Fruit fly (Drosophila melanogaster) whole organism, embryonic: Measurements from ENCODE around the gene CG8372.

Experiments
- Adf1 ChIP-seq: fragments of 200-800 bp; sonication (Bioruptor generic); IDR thresholded peaks from 2 replicates; pipeline ENCODE4 v1.3.6; 2022; ENCODE audit warnings: missing biosample characterization, missing genetic modification characterization
- Antp ChIP-seq: fragments of 200-800 bp; sonication (Bioruptor generic); optimal IDR thresholded peaks from 3 replicates; lab custom pipeline; 2016; ENCODE audit warnings: missing biosample characterization, missing genetic modification characterization
- CG10267 ChIP-seq: fragments of 200-800 bp; sonication (Bioruptor generic); optimal IDR thresholded peaks from 2 replicates; lab custom pipeline; 2018; ENCODE audit warnings: missing biosample characterization, mild to moderate bottlenecking, missing genetic modification characterization, moderate library complexity
- CG11247 ChIP-seq: fragments of 200-800 bp; sonication (Bioruptor generic); IDR thresholded peaks from 2 replicates; pipeline ENCODE4 v1.3.6; 2022; ENCODE audit warnings: missing biosample characterization, missing genetic modification characterization
- CG11695 ChIP-seq: fragments of 200-800 bp; sonication (Bioruptor generic); IDR thresholded peaks from 3 replicates; pipeline ENCODE4 v1.3.6; 2022; ENCODE audit warnings: missing biosample characterization, missing genetic modification characterization
- CG14050 ChIP-seq: fragments of 200-800 bp; sonication (Bioruptor generic); IDR thresholded peaks from 3 replicates; pipeline ENCODE4 v1.3.6; 2022; ENCODE audit warnings: missing biosample characterization, missing genetic modification characterization
- CG15011 ChIP-seq: fragments of 200-800 bp; sonication (Bioruptor generic); optimal IDR thresholded peaks from 3 replicates; lab custom pipeline; 2018; ENCODE audit warnings: missing biosample characterization, mild to moderate bottlenecking, missing genetic modification characterization
- CG15601 ChIP-seq: fragments of 200-800 bp; sonication (Bioruptor generic); optimal IDR thresholded peaks from 3 replicates; lab custom pipeline; 2019; ENCODE audit warnings: missing biosample characterization, mild to moderate bottlenecking, missing genetic modification characterization, moderate library complexity
- CG16815 ChIP-seq: fragments of 200-800 bp; sonication (Bioruptor generic); optimal IDR thresholded peaks from 3 replicates; lab custom pipeline; 2017; ENCODE audit warnings: missing biosample characterization, mild to moderate bottlenecking, missing genetic modification characterization
- CG17568 ChIP-seq: fragments of 200-800 bp; sonication (Bioruptor generic); optimal IDR thresholded peaks from 2 replicates; lab custom pipeline; 2018; ENCODE audit warnings: missing biosample characterization, mild to moderate bottlenecking, missing genetic modification characterization, moderate library complexity
- CG17612 ChIP-seq: fragments of 200-800 bp; sonication (Bioruptor generic); IDR thresholded peaks from 2 replicates; pipeline ENCODE4 v1.3.6; 2022; ENCODE audit warnings: missing biosample characterization, missing genetic modification characterization
- CG1792 ChIP-seq: fragments of 200-800 bp; sonication (Bioruptor generic); optimal IDR thresholded peaks from 2 replicates; lab custom pipeline; 2016; ENCODE audit warnings: missing biosample characterization, missing genetic modification characterization
- CG2678 ChIP-seq: fragments of 200-800 bp; sonication (Bioruptor generic); optimal IDR thresholded peaks from 3 replicates; lab custom pipeline; 2019; ENCODE audit warnings: missing biosample characterization, mild to moderate bottlenecking, missing genetic modification characterization, moderate library complexity
- CG31224 ChIP-seq: fragments of 200-800 bp; sonication (Bioruptor generic); IDR thresholded peaks from 2 replicates; pipeline ENCODE4 v1.3.6; 2022; ENCODE audit warnings: missing biosample characterization, missing genetic modification characterization
- CG3281 ChIP-seq: fragments of 200-800 bp; sonication (Bioruptor generic); optimal IDR thresholded peaks from 3 replicates; lab custom pipeline; 2017; ENCODE audit warnings: missing biosample characterization, mild to moderate bottlenecking, missing genetic modification characterization
- CG33557 ChIP-seq: fragments of 200-800 bp; sonication (Bioruptor generic); optimal IDR thresholded peaks from 2 replicates; lab custom pipeline; 2019; ENCODE audit warnings: missing biosample characterization, mild to moderate bottlenecking, missing genetic modification characterization, moderate library complexity
- CG3407 ChIP-seq: fragments of 200-800 bp; sonication (Bioruptor generic); optimal IDR thresholded peaks from 2 replicates; lab custom pipeline; 2018; ENCODE audit warnings: missing biosample characterization, mild to moderate bottlenecking, missing genetic modification characterization
- CG4282 ChIP-seq: fragments of 200-800 bp; sonication (Bioruptor generic); optimal IDR thresholded peaks from 2 replicates; lab custom pipeline; 2016; ENCODE audit warnings: missing biosample characterization, missing genetic modification characterization
- CG6272 ChIP-seq: fragments of 200-800 bp; sonication (Bioruptor generic); IDR thresholded peaks from 2 replicates; pipeline ENCODE4 v1.3.6; 2022; ENCODE audit warnings: missing biosample characterization, missing genetic modification characterization
- CG7357 ChIP-seq: fragments of 200-800 bp; sonication (Bioruptor generic); IDR thresholded peaks from 3 replicates; pipeline ENCODE4 v1.3.6; 2022; ENCODE audit warnings: missing biosample characterization, missing genetic modification characterization
- CG9609 ChIP-seq: fragments of 200-800 bp; sonication (Bioruptor generic); optimal IDR thresholded peaks from 3 replicates; lab custom pipeline; 2016; ENCODE audit warnings: missing biosample characterization, missing genetic modification characterization
- CkIIα-i1 ChIP-seq: fragments of 200-800 bp; sonication (Bioruptor generic); IDR thresholded peaks from 2 replicates; pipeline ENCODE4 v1.3.6; 2022; ENCODE audit warnings: missing biosample characterization, missing genetic modification characterization
- Dref ChIP-seq: fragments of 200-800 bp; sonication (Bioruptor generic); IDR thresholded peaks from 2 replicates; pipeline ENCODE4 v1.3.6; 2022; ENCODE audit warnings: missing biosample characterization, missing genetic modification characterization
- Drgx ChIP-seq: fragments of 200-800 bp; sonication (Bioruptor generic); IDR thresholded peaks from 2 replicates; pipeline ENCODE4 v1.3.6; 2022; ENCODE audit warnings: missing biosample characterization, missing genetic modification characterization
- Eip74EF ChIP-seq, 2 experiments: fragments of 200-800 bp in 1 of 2; fragments of >200 bp in 1 of 2; sonication (Bioruptor generic) in 1 of 2; optimal IDR thresholded peaks; 2 replicates each; lab custom pipeline; 2017 to 2019; ENCODE audit warnings: missing biosample characterization in 2 of 2, missing genetic modification characterization in 2 of 2, mild to moderate bottlenecking in 1 of 2, moderate library complexity in 1 of 2
- HLH4C ChIP-seq: fragments of 200-800 bp; sonication (Bioruptor generic); IDR thresholded peaks from 3 replicates; pipeline ENCODE4 v1.3.6; 2022; ENCODE audit warnings: missing biosample characterization, missing genetic modification characterization; ENCODE audit not compliant: partially characterized antibody
- Neu2 ChIP-seq: fragments of 200-800 bp; sonication (Bioruptor generic); optimal IDR thresholded peaks from 3 replicates; lab custom pipeline; 2016; ENCODE audit warnings: missing biosample characterization, missing genetic modification characterization, borderline replicate concordance
- Oaz ChIP-seq: fragments of 200-800 bp; sonication (Bioruptor generic); IDR thresholded peaks from 2 replicates; pipeline ENCODE4 v1.3.6; 2022; ENCODE audit warnings: missing biosample characterization, missing genetic modification characterization
- Opbp ChIP-seq: fragments of 200-800 bp; sonication (Bioruptor generic); IDR thresholded peaks from 3 replicates; pipeline ENCODE4 v1.3.6; 2022; ENCODE audit warnings: missing biosample characterization, missing genetic modification characterization; ENCODE audit not compliant: partially characterized antibody
- bab2 ChIP-seq: fragments of 200-800 bp; sonication (Bioruptor generic); optimal IDR thresholded peaks from 2 replicates; lab custom pipeline; 2016; ENCODE audit warnings: missing biosample characterization, missing genetic modification characterization
- bowl ChIP-seq: fragments of 200-800 bp; sonication (Bioruptor generic); IDR thresholded peaks from 2 replicates; pipeline ENCODE4 v1.3.6; 2022; ENCODE audit warnings: missing biosample characterization, missing genetic modification characterization
- crp ChIP-seq, 2 experiments: fragments of 200-800 bp; sonication (Bioruptor generic); optimal IDR thresholded peaks; 2 replicates in 1 of 2; 3 replicates in 1 of 2; lab custom pipeline; 2017; ENCODE audit warnings: missing biosample characterization in 2 of 2, missing genetic modification characterization in 2 of 2, mild to moderate bottlenecking in 1 of 2, moderate library complexity in 1 of 2
- dati ChIP-seq: fragments of 200-800 bp; sonication (Bioruptor generic); IDR thresholded peaks from 2 replicates; pipeline ENCODE4 v1.3.6; 2022; ENCODE audit warnings: missing biosample characterization, missing genetic modification characterization
- ems ChIP-seq: fragments of 200-800 bp; sonication (Bioruptor generic); optimal IDR thresholded peaks from 3 replicates; lab custom pipeline; 2016; ENCODE audit warnings: missing biosample characterization, missing genetic modification characterization
- fd64A ChIP-seq: fragments of 200-800 bp; sonication (Bioruptor generic); optimal IDR thresholded peaks from 3 replicates; lab custom pipeline; 2018; ENCODE audit warnings: missing biosample characterization, mild to moderate bottlenecking, missing genetic modification characterization
- ham ChIP-seq: fragments of 200-800 bp; sonication (Bioruptor generic); IDR thresholded peaks from 2 replicates; pipeline ENCODE4 v1.3.6; 2022; ENCODE audit warnings: missing biosample characterization, missing genetic modification characterization
- jing ChIP-seq: fragments of 200-800 bp; sonication (Bioruptor generic); optimal IDR thresholded peaks from 2 replicates; lab custom pipeline; 2018; ENCODE audit warnings: missing biosample characterization, mild to moderate bottlenecking, missing genetic modification characterization
- knrl ChIP-seq: fragments of 200-800 bp; sonication (Bioruptor generic); IDR thresholded peaks from 3 replicates; pipeline ENCODE4 v1.3.6; 2022; ENCODE audit warnings: missing biosample characterization, missing genetic modification characterization; ENCODE audit not compliant: partially characterized antibody
- lov ChIP-seq, 2 experiments: fragments of 200-800 bp in 1 of 2; fragments of >200 bp in 1 of 2; sonication (Bioruptor generic) in 1 of 2; IDR thresholded peaks in 1 of 2; optimal IDR thresholded peaks in 1 of 2; 2 replicates in 1 of 2; 3 replicates in 1 of 2; pipeline versions ENCODE4 v1.3.6 to Lab custom; 2017 to 2022; ENCODE audit warnings: missing biosample characterization in 1 of 2, missing genetic modification characterization in 1 of 2
- mam ChIP-seq: fragments of 200-800 bp; sonication (Bioruptor generic); optimal IDR thresholded peaks from 3 replicates; lab custom pipeline; 2016; ENCODE audit warnings: missing biosample characterization, missing genetic modification characterization
- onecut ChIP-seq: fragments of 200-800 bp; sonication (Bioruptor generic); IDR thresholded peaks from 2 replicates; pipeline ENCODE4 v1.3.6; 2022; ENCODE audit warnings: missing biosample characterization, missing genetic modification characterization
- row ChIP-seq: fragments of 200-800 bp; sonication (Bioruptor generic); IDR thresholded peaks from 3 replicates; pipeline ENCODE4 v1.3.6; 2022; ENCODE audit warnings: missing biosample characterization, missing genetic modification characterization
- scrt ChIP-seq: fragments of 200-800 bp; sonication (Bioruptor generic); optimal IDR thresholded peaks from 2 replicates; lab custom pipeline; 2018; ENCODE audit warnings: missing biosample characterization, mild to moderate bottlenecking, missing genetic modification characterization, moderate library complexity
- sisA ChIP-seq: fragments of 200-800 bp; sonication (Bioruptor generic); IDR thresholded peaks from 2 replicates; pipeline ENCODE4 v1.3.6; 2022; ENCODE audit warnings: missing biosample characterization, missing genetic modification characterization
- sob ChIP-seq: fragments of 200-800 bp; sonication (Bioruptor generic); IDR thresholded peaks from 2 replicates; pipeline ENCODE4 v1.3.6; 2022; ENCODE audit warnings: missing biosample characterization, missing genetic modification characterization
- sug ChIP-seq: fragments of 200-800 bp; optimal IDR thresholded peaks from 2 replicates; lab custom pipeline; 2019; ENCODE audit warnings: missing biosample characterization, mild to moderate bottlenecking, missing genetic modification characterization, moderate library complexity
- unpg ChIP-seq: fragments of 200-800 bp; sonication (Bioruptor generic); optimal IDR thresholded peaks from 3 replicates; lab custom pipeline; 2018; ENCODE audit warnings: missing biosample characterization, mild to moderate bottlenecking, missing genetic modification characterization, moderate library complexity
- usp ChIP-seq: fragments of >200 bp; optimal IDR thresholded peaks from 2 replicates; lab custom pipeline; 2017; ENCODE audit warnings: missing biosample characterization, missing genetic modification characterization
- wdn ChIP-seq: fragments of 200-800 bp; sonication (Bioruptor generic); IDR thresholded peaks from 2 replicates; pipeline ENCODE4 v1.3.6; 2022; ENCODE audit warnings: missing biosample characterization, missing genetic modification characterization

Gene CG8372

DNA sequence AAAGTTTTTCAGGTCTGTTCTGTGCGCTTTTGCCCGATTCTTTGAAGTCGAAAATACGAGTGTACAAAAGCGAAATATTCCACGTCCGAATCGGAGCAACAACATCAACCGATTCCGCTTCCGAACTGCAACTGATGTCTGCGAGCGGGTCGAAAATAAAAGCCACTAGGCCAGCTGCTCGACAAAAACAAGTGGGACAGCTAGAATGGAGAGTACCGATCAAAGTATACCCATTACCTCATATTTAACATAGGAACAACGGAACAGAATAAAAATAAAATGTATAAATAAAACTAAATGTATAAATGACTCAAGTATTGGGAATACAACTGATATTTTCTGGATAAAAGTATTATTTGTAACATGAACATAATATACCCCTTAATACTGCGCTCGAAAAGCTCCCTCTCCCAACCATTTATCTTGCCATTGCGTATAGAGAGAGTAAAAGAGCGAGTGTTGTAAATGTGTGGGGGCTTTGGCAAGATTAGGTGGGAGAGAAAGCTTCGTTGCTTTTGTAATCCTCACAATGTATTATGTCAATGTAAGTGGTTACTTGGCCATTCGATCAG is 7.6 kb downstream of the CG8372 start, which contains the start of gene SLC5A11 (continued):
- TF ChIP-seq CG1792 (GFP tag; lab: Kevin White, UChicago) (peak; percentile 98), Adf1 (GFP tag; lab: Robert Waterston, UW) (peak; percentile 80), lov (optimal IDR thresholded peaks at IDR 0.05; lab: Kevin White, UChicago) (no peak), lov (GFP tag; IDR thresholded peaks at IDR 0.05; lab: Robert Waterston, UW) (peak; percentile 87), row (GFP tag; lab: Robert Waterston, UW) (peak; percentile 100), jing (peak; percentile 99), CG15601 (tag; lab: Kevin White, UChicago) (peak; percentile 99), CG4282 (GFP tag; lab: Kevin White, UChicago) (peak; percentile 81), CG9609 (GFP tag; lab: Kevin White, UChicago) (peak; percentile 73), HLH4C (GFP tag; lab: Robert Waterston, UW) (no peak), sug (tag; lab: Kevin White, UChicago) (peak; percentile 99), ham (GFP tag; lab: Robert Waterston, UW) (peak; percentile 95), knrl (GFP tag; lab: Robert Waterston, UW) (no peak; the same call in 2 of the 3 replicates), CG15011 (peak; percentile 95), ems (GFP tag; lab: Kevin White, UChicago) (peak; percentile 99), CG31224 (peak; percentile 93), CG11247 (GFP tag; lab: Robert Waterston, UW) (peak; percentile 96), CG10267 (tag; lab: Kevin White, UChicago) (peak; percentile 97), CG17612 (peak; percentile 88), CG11695 (GFP tag; lab: Robert Waterston, UW) (peak; percentile 100), Antp (GFP tag; lab: Kevin White, UChicago) (peak; percentile 64), dati (GFP tag; lab: Robert Waterston, UW) (peak; percentile 81), scrt (GFP tag; lab: Kevin White, UChicago) (peak; percentile 96), crp (GFP tag; optimal IDR thresholded peaks at IDR 0.05; lab: Kevin White, UChicago) (peak in 1 of 2 experiments; percentile 71), Drgx (peak; percentile 98), Opbp (no peak; the same call in 2 of the 3 replicates), fd64A (peak; percentile 87), Neu2 (GFP tag; lab: Kevin White, UChicago) (peak; percentile 80), Eip74EF (GFP tag; optimal IDR thresholded peaks at IDR 0.05; lab: Kevin White, UChicago) (peak in 1 of 2 experiments; percentile 100), wdn (GFP tag; lab: Robert Waterston, UW) (peak; percentile 82), CG3281 (GFP tag; lab: Kevin White, UChicago) (peak; percentile 96), Dref (peak; percentile 29), sisA (GFP tag; lab: Robert Waterston, UW) (peak; percentile 99), onecut (GFP tag; lab: Robert Waterston, UW) (peak; percentile 85), CG2678 (tag; lab: Kevin White, UChicago) (peak; percentile 99), sob (GFP tag; lab: Robert Waterston, UW) (peak; percentile 99), mam (GFP tag; lab: Kevin White, UChicago) (peak; percentile 95), CG16815 (peak; percentile 94), CG17568 (GFP tag; lab: Kevin White, UChicago) (peak; percentile 90), CG6272 (GFP tag; lab: Robert Waterston, UW) (peak; percentile 93), CkIIα-i1 (GFP tag; lab: Robert Waterston, UW) (no peak), usp (GFP tag; lab: Kevin White, UChicago) (no peak), CG7357 (GFP tag; lab: Robert Waterston, UW) (peak; percentile 91), CG3407 (GFP tag; lab: Kevin White, UChicago) (peak; percentile 86), bowl (GFP tag; lab: Robert Waterston, UW) (peak; percentile 82; the same call in 1 of the 2 replicates), unpg (GFP tag; lab: Kevin White, UChicago) (peak; percentile 85), CG14050 (GFP tag; lab: Robert Waterston, UW) (peak; percentile 85), bab2 (GFP tag; lab: Kevin White, UChicago) (peak; percentile 99), Oaz (GFP tag; lab: Robert Waterston, UW) (peak; percentile 99), CG33557 (GFP tag; lab: Kevin White, UChicago) (peak; percentile 58)
